Worm (Caenorhabditis elegans) whole organism, L4 larva: Measurements from ENCODE around the gene K01F9.2.
A peak's percentile ranks its signal among the peaks of the same experiment; 100 is the strongest.

Source experiments
- aly-2 ChIP-seq: sonication (generic microtip); optimal IDR thresholded peaks from 2 replicates; lab custom pipeline; 2018; ENCODE audit warnings: missing biosample characterization, missing genetic modification characterization
- ama-1 ChIP-seq: fragments of 150-350 bp; optimal IDR thresholded peaks from 2 replicates; lab custom pipeline; 2014; ENCODE audit warnings: inconsistent platforms, mixed read lengths
- ces-1 ChIP-seq: fragments of 150-350 bp; sonication (generic microtip); optimal IDR thresholded peaks from 4 replicates; lab custom pipeline; 2014; ENCODE audit warnings: missing biosample characterization, missing genetic modification reagents, missing genetic modification characterization
- ctbp-1 ChIP-seq: fragments of 200-800 bp; sonication (Bioruptor generic); IDR thresholded peaks from 2 replicates; pipeline ENCODE4 v1.3.6; 2022; ENCODE audit warnings: missing genetic modification reagents, missing genetic modification characterization, missing compliant biosample characterization
- fkh-10 ChIP-seq: fragments of 150-350 bp; optimal IDR thresholded peaks from 2 replicates; lab custom pipeline; 2014; ENCODE audit warnings: missing biosample characterization, missing genetic modification reagents, missing genetic modification characterization
- hlh-30 ChIP-seq: sonication (generic microtip); optimal IDR thresholded peaks from 2 replicates; lab custom pipeline; 2017; ENCODE audit warnings: antibody characterized with exemption, mild to moderate bottlenecking, missing genetic modification characterization, missing compliant biosample characterization; ENCODE audit not compliant: insufficient read depth
- madf-5 ChIP-seq, 2 experiments: fragments of 200-800 bp; sonication (Bioruptor generic); IDR thresholded peaks; 2 replicates each; pipeline ENCODE4 v1.3.6; 2022; ENCODE audit warnings: missing compliant biosample characterization in 2 of 2, missing genetic modification characterization in 2 of 2
- mdl-1 ChIP-seq, 2 experiments: fragments of 150-350 bp in 1 of 2; sonication (generic microtip) in 1 of 2; optimal IDR thresholded peaks; 2 replicates each; lab custom pipeline; 2014 to 2017; ENCODE audit warnings: missing biosample characterization in 2 of 2, missing genetic modification characterization in 2 of 2
- nhr-237 ChIP-seq: sonication (generic microtip); optimal IDR thresholded peaks from 2 replicates; lab custom pipeline; 2017; ENCODE audit warnings: missing biosample characterization, missing genetic modification characterization
- nhr-28 ChIP-seq: fragments of 150-350 bp; optimal IDR thresholded peaks from 2 replicates; lab custom pipeline; 2014; ENCODE audit warnings: missing biosample characterization, missing genetic modification characterization
- pha-4 ChIP-seq, 2 experiments: fragments of 150-350 bp in 1 of 2; fragments of 200-800 bp in 1 of 2; sonication (Bioruptor generic) in 1 of 2; IDR thresholded peaks in 1 of 2; optimal IDR thresholded peaks in 1 of 2; 2 replicates each; pipeline versions ENCODE4 v1.3.6 to Lab custom; 2014 to 2022; ENCODE audit warnings: missing genetic modification characterization in 2 of 2, missing genetic modification reagents in 2 of 2, missing biosample characterization in 1 of 2, missing compliant biosample characterization in 1 of 2
- set-16 ChIP-seq: fragments of 200-800 bp; sonication (Bioruptor generic); IDR thresholded peaks from 2 replicates; pipeline ENCODE4 v1.3.6; 2022; ENCODE audit warnings: missing genetic modification reagents, missing genetic modification characterization, missing compliant biosample characterization
- unc-39 ChIP-seq: sonication (generic microtip); optimal IDR thresholded peaks from 2 replicates; lab custom pipeline; 2017; ENCODE audit warnings: missing biosample characterization, missing genetic modification characterization
- zfp-2 ChIP-seq: sonication (generic microtip); optimal IDR thresholded peaks from 2 replicates; lab custom pipeline; 2016; ENCODE audit warnings: mild to moderate bottlenecking, missing genetic modification characterization, missing compliant biosample characterization

DNA sequence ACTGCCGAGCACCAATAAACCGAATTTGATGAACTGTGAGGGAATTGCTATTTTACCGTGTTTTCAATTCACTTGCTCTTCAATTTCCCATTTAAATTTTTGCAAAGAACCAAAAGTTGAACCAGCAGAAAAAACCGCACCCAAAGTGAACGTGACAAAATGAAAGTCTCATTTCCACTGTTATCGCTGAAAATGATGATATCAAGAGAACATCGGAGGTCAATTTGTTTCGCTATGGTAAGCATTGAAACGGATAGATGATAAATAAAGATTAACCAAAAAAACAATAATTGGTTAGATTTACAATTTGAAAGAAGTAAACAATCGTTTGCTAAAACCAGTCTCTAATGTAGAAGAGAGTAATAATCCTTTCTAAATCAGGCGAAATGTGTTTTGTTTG lies 48.6 kb upstream of the K01F9.2 start:
- TF ChIP-seq nhr-28 (tag; lab: Kevin White, UChicago) (peak; percentile 47), nhr-237 (no peak), hlh-30 (tag; lab: Kevin White, UChicago) (no peak), ctbp-1 (no peak), madf-5 (GFP tag; IDR thresholded peaks at IDR 0.05; lab: Robert Waterston, UW) (no peak), aly-2 (tag; lab: Kevin White, UChicago) (no peak), unc-39 (tag; lab: Kevin White, UChicago) (no peak), ces-1 (GFP tag; lab: Kevin White, UChicago) (no peak), zfp-2 (tag; lab: Kevin White, UChicago) (no peak), set-16 (no peak), ama-1 (lab: Kevin White, UChicago) (no peak), fkh-10 (GFP tag; lab: Kevin White, UChicago) (no peak), pha-4 (GFP tag; IDR thresholded peaks at IDR 0.05; lab: Robert Waterston, UW) (no peak), pha-4 (tag; optimal IDR thresholded peaks at IDR 0.05; lab: Kevin White, UChicago) (no peak), mdl-1 (tag; optimal IDR thresholded peaks at IDR 0.05; lab: Kevin White, UChicago) (no peak)
